Fruit fly (Drosophila melanogaster) whole organism, embryonic: Measurements from ENCODE around the gene CG15011.
A peak's percentile ranks its signal among the peaks of the same experiment; 100 is the strongest.

Source experiments
- Aef1 ChIP-seq: fragments of 200-800 bp; sonication (Bioruptor generic); IDR thresholded peaks from 3 replicates; pipeline ENCODE4 v1.3.6; 2022; ENCODE audit warnings: missing biosample characterization, missing genetic modification characterization
- Atf3 ChIP-seq: fragments of 200-800 bp; sonication (Bioruptor generic); optimal IDR thresholded peaks from 3 replicates; lab custom pipeline; 2016; ENCODE audit warnings: missing biosample characterization, missing genetic modification characterization
- Awh ChIP-seq: fragments of 200-800 bp; sonication (Bioruptor generic); IDR thresholded peaks from 2 replicates; pipeline ENCODE4, ENCODE4 v1.3.6; 2022; ENCODE audit warnings: missing biosample characterization, missing genetic modification characterization
- B-H1 ChIP-seq: fragments of 200-800 bp; sonication (Bioruptor generic); IDR thresholded peaks from 3 replicates; pipeline ENCODE4 v1.3.6; 2022; ENCODE audit warnings: missing biosample characterization, missing genetic modification characterization
- CG12071 ChIP-seq: fragments of 200-800 bp; sonication (Bioruptor generic); optimal IDR thresholded peaks from 3 replicates; lab custom pipeline; 2018; ENCODE audit warnings: missing biosample characterization, mild to moderate bottlenecking, missing genetic modification characterization
- CG12236 ChIP-seq: fragments of 200-800 bp; sonication (Bioruptor generic); optimal IDR thresholded peaks from 2 replicates; lab custom pipeline; 2016; ENCODE audit warnings: missing biosample characterization, missing genetic modification characterization
- CG13775 ChIP-seq: fragments of 200-800 bp; sonication (Bioruptor generic); optimal IDR thresholded peaks from 3 replicates; lab custom pipeline; 2017; ENCODE audit warnings: missing biosample characterization, mild to moderate bottlenecking, missing genetic modification characterization
- CG15269 ChIP-seq: fragments of 200-800 bp; sonication (Bioruptor generic); optimal IDR thresholded peaks from 2 replicates; lab custom pipeline; 2018; ENCODE audit warnings: missing biosample characterization, mild to moderate bottlenecking, missing genetic modification characterization, moderate library complexity
- CG2712 ChIP-seq: fragments of 200-800 bp; optimal IDR thresholded peaks from 3 replicates; lab custom pipeline; 2019; ENCODE audit warnings: missing biosample characterization, mild to moderate bottlenecking, missing genetic modification characterization, moderate library complexity
- CG33213 ChIP-seq: fragments of 200-800 bp; sonication (Bioruptor generic); optimal IDR thresholded peaks from 3 replicates; lab custom pipeline; 2016; ENCODE audit warnings: missing biosample characterization, missing genetic modification characterization
- CG6791 ChIP-seq: fragments of 200-800 bp; sonication (Bioruptor generic); IDR thresholded peaks from 3 replicates; pipeline ENCODE4 v1.3.6; 2022; ENCODE audit warnings: missing biosample characterization, missing genetic modification characterization; ENCODE audit not compliant: partially characterized antibody
- CG9797 ChIP-seq: fragments of 200-800 bp; sonication (Bioruptor generic); optimal IDR thresholded peaks from 3 replicates; lab custom pipeline; 2018; ENCODE audit warnings: missing biosample characterization, mild to moderate bottlenecking, missing genetic modification characterization
- Camta ChIP-seq: fragments of 200-800 bp; sonication (Bioruptor generic); optimal IDR thresholded peaks from 2 replicates; lab custom pipeline; 2016; ENCODE audit warnings: missing biosample characterization, missing genetic modification characterization
- Chrac-16 ChIP-seq: fragments of 200-800 bp; sonication (Bioruptor generic); optimal IDR thresholded peaks from 3 replicates; lab custom pipeline; 2016; ENCODE audit warnings: missing biosample characterization, missing genetic modification characterization
- CkIIα-i1 ChIP-seq: fragments of 200-800 bp; sonication (Bioruptor generic); IDR thresholded peaks from 2 replicates; pipeline ENCODE4 v1.3.6; 2022; ENCODE audit warnings: missing biosample characterization, missing genetic modification characterization
- CoRest ChIP-seq: fragments of 200-800 bp; sonication (Bioruptor generic); optimal IDR thresholded peaks from 3 replicates; lab custom pipeline; 2018; ENCODE audit warnings: missing biosample characterization, mild to moderate bottlenecking, missing genetic modification characterization, moderate library complexity
- D ChIP-seq, 2 experiments: fragments of 200-800 bp in 1 of 2; fragments of >200 bp in 1 of 2; sonication (Bioruptor generic) in 1 of 2; optimal IDR thresholded peaks; 2 replicates in 1 of 2; 3 replicates in 1 of 2; lab custom pipeline; 2017; ENCODE audit warnings: mild to moderate bottlenecking in 1 of 2, missing biosample characterization in 1 of 2, missing genetic modification characterization in 1 of 2, missing genetic modification reagents in 1 of 2
- Fer1 ChIP-seq: fragments of 200-800 bp; sonication (Bioruptor generic); optimal IDR thresholded peaks from 2 replicates; lab custom pipeline; 2017; ENCODE audit warnings: missing biosample characterization, mild to moderate bottlenecking, missing genetic modification characterization
- Fer2 ChIP-seq: fragments of 200-800 bp; sonication (Bioruptor generic); optimal IDR thresholded peaks from 2 replicates; lab custom pipeline; 2018; ENCODE audit warnings: missing biosample characterization, mild to moderate bottlenecking, missing genetic modification characterization, moderate library complexity
- Gug ChIP-seq: fragments of 200-800 bp; sonication (Bioruptor generic); IDR thresholded peaks from 4 replicates; pipeline ENCODE4 v1.3.6; 2022; ENCODE audit warnings: missing biosample characterization, missing genetic modification characterization
- HHEX ChIP-seq: fragments of 200-800 bp; sonication (Bioruptor generic); optimal IDR thresholded peaks from 3 replicates; lab custom pipeline; 2017; ENCODE audit warnings: missing biosample characterization, mild to moderate bottlenecking, missing genetic modification characterization, missing genetic modification reagents
- HLHmδ ChIP-seq: fragments of 200-800 bp; sonication (Bioruptor generic); optimal IDR thresholded peaks from 2 replicates; lab custom pipeline; 2018; ENCODE audit warnings: missing biosample characterization, mild to moderate bottlenecking, missing genetic modification characterization, moderate library complexity
- Hr39 ChIP-seq: fragments of >200 bp; optimal IDR thresholded peaks from 2 replicates; lab custom pipeline; 2017
- Max ChIP-seq: fragments of 200-800 bp; sonication (Bioruptor generic); optimal IDR thresholded peaks from 2 replicates; lab custom pipeline; 2016; ENCODE audit warnings: missing biosample characterization, mild to moderate bottlenecking, missing genetic modification characterization
- NC2β ChIP-seq: fragments of 200-800 bp; sonication (Bioruptor generic); optimal IDR thresholded peaks from 2 replicates; lab custom pipeline; 2016; ENCODE audit warnings: missing biosample characterization, missing genetic modification characterization
- Opbp ChIP-seq: fragments of 200-800 bp; sonication (Bioruptor generic); IDR thresholded peaks from 3 replicates; pipeline ENCODE4 v1.3.6; 2022; ENCODE audit warnings: missing biosample characterization, missing genetic modification characterization; ENCODE audit not compliant: partially characterized antibody
- Optix ChIP-seq: fragments of 200-800 bp; sonication (Bioruptor generic); IDR thresholded peaks from 3 replicates; pipeline ENCODE4 v1.3.6; 2022; ENCODE audit warnings: missing biosample characterization, missing genetic modification characterization
- PHDP ChIP-seq: fragments of 200-800 bp; sonication (Bioruptor generic); optimal IDR thresholded peaks from 3 replicates; lab custom pipeline; 2018; ENCODE audit warnings: missing biosample characterization, mild to moderate bottlenecking, missing genetic modification characterization, moderate library complexity
- Rx ChIP-seq: fragments of 200-800 bp; sonication (Bioruptor generic); IDR thresholded peaks from 2 replicates; pipeline ENCODE4 v1.3.6; 2022; ENCODE audit warnings: missing biosample characterization, missing genetic modification characterization
- Scr ChIP-seq: fragments of 200-800 bp; sonication (Bioruptor generic); IDR thresholded peaks from 2 replicates; pipeline ENCODE4 v1.3.6; 2022; ENCODE audit warnings: missing biosample characterization, missing genetic modification characterization; ENCODE audit not compliant: partially characterized antibody
- Sin3A ChIP-seq: fragments of >200 bp; optimal IDR thresholded peaks from 2 replicates; lab custom pipeline; 2018
- Trl ChIP-seq, 3 experiments: fragments of >200 bp in 2 of 3; fragments of 200-800 bp in 1 of 3; sonication (Bioruptor generic) in 1 of 3; optimal IDR thresholded peaks; 2 replicates in 1 of 3; 3 replicates in 2 of 3; lab custom pipeline; 2016 to 2017; ENCODE audit warnings: missing biosample characterization in 1 of 3, missing genetic modification characterization in 1 of 3
- ase ChIP-seq: fragments of 200-800 bp; sonication (Bioruptor generic); IDR thresholded peaks from 3 replicates; pipeline ENCODE4 v1.3.6; 2022; ENCODE audit warnings: missing biosample characterization, missing genetic modification characterization
- br ChIP-seq: fragments of >200 bp; optimal IDR thresholded peaks from 2 replicates; lab custom pipeline; 2017
- caup ChIP-seq: fragments of 200-800 bp; sonication (Bioruptor generic); optimal IDR thresholded peaks from 3 replicates; lab custom pipeline; 2017; ENCODE audit warnings: missing biosample characterization, mild to moderate bottlenecking, missing genetic modification characterization, moderate library complexity; ENCODE audit not compliant: severe bottlenecking
- eyg ChIP-seq: fragments of 200-800 bp; sonication (Bioruptor generic); optimal IDR thresholded peaks from 3 replicates; lab custom pipeline; 2016; ENCODE audit warnings: missing biosample characterization, missing genetic modification characterization
- fd102C ChIP-seq: fragments of 200-800 bp; sonication (Bioruptor generic); optimal IDR thresholded peaks from 2 replicates; lab custom pipeline; 2018; ENCODE audit warnings: missing biosample characterization, mild to moderate bottlenecking, missing genetic modification characterization, moderate library complexity
- fd3F ChIP-seq: fragments of 200-800 bp; sonication (Bioruptor generic); optimal IDR thresholded peaks from 2 replicates; lab custom pipeline; 2018; ENCODE audit warnings: missing biosample characterization, mild to moderate bottlenecking, missing genetic modification characterization, moderate library complexity
- gro ChIP-seq: fragments of 200-800 bp; sonication (Bioruptor generic); optimal IDR thresholded peaks from 2 replicates; lab custom pipeline; 2016; ENCODE audit warnings: missing biosample characterization, missing genetic modification characterization
- ham ChIP-seq: fragments of 200-800 bp; sonication (Bioruptor generic); IDR thresholded peaks from 2 replicates; pipeline ENCODE4 v1.3.6; 2022; ENCODE audit warnings: missing biosample characterization, missing genetic modification characterization
- jumu ChIP-seq: fragments of 200-800 bp; sonication (Bioruptor generic); optimal IDR thresholded peaks from 3 replicates; lab custom pipeline; 2016; ENCODE audit warnings: missing biosample characterization, missing genetic modification characterization
- knrl ChIP-seq: fragments of 200-800 bp; sonication (Bioruptor generic); IDR thresholded peaks from 3 replicates; pipeline ENCODE4 v1.3.6; 2022; ENCODE audit warnings: missing biosample characterization, missing genetic modification characterization; ENCODE audit not compliant: partially characterized antibody
- nerfin-1 ChIP-seq: fragments of 200-800 bp; sonication (Bioruptor generic); optimal IDR thresholded peaks from 3 replicates; lab custom pipeline; 2019; ENCODE audit warnings: missing biosample characterization, mild to moderate bottlenecking, missing genetic modification characterization, moderate library complexity
- nom ChIP-seq: fragments of 200-800 bp; sonication (Bioruptor generic); optimal IDR thresholded peaks from 2 replicates; lab custom pipeline; 2017; ENCODE audit warnings: missing biosample characterization, missing genetic modification characterization, mild to moderate bottlenecking, moderate library complexity, missing genetic modification reagents
- p53 ChIP-seq: fragments of 200-800 bp; sonication (Bioruptor generic); optimal IDR thresholded peaks from 2 replicates; lab custom pipeline; 2016; ENCODE audit warnings: missing biosample characterization, missing genetic modification characterization
- pb ChIP-seq: fragments of 200-800 bp; sonication (Bioruptor generic); optimal IDR thresholded peaks from 3 replicates; lab custom pipeline; 2016; ENCODE audit warnings: missing biosample characterization, missing genetic modification characterization
- sens ChIP-seq: fragments of 200-800 bp; sonication (Bioruptor generic); peaks from one replicate; lab custom pipeline; 2016; ENCODE audit warnings: missing biosample characterization, missing genetic modification characterization
- sob ChIP-seq: fragments of 200-800 bp; sonication (Bioruptor generic); IDR thresholded peaks from 2 replicates; pipeline ENCODE4 v1.3.6; 2022; ENCODE audit warnings: missing biosample characterization, missing genetic modification characterization
- sug ChIP-seq: fragments of 200-800 bp; optimal IDR thresholded peaks from 2 replicates; lab custom pipeline; 2019; ENCODE audit warnings: missing biosample characterization, mild to moderate bottlenecking, missing genetic modification characterization, moderate library complexity
- zfh1 ChIP-seq: fragments of 200-800 bp; sonication (Bioruptor generic); IDR thresholded peaks from 3 replicates; pipeline ENCODE4 v1.3.6; 2022; ENCODE audit warnings: missing biosample characterization, missing genetic modification characterization

CG15011 gene

dm6 chr3L:4263502-4263901, 4.5 kb upstream of the CG15011 start, which contains the start of gene CG1273 (continued):
- no peak for TF ChIP-seq Max (GFP tag; lab: Kevin White, UChicago)
- TF ChIP-seq CG12236 (GFP tag; lab: Kevin White, UChicago), result no peak
- TF ChIP-seq knrl (GFP tag; lab: Robert Waterston, UW), result peak; percentile 23; the same call in 1 of the 3 replicates
- TF ChIP-seq sug (tag; lab: Kevin White, UChicago), result peak; percentile 16
- TF ChIP-seq sens (GFP tag; lab: Kevin White, UChicago), result peak; percentile 67
- TF ChIP-seq Opbp (GFP tag; lab: Robert Waterston, UW), result 0 out of 3 replicates have a peak, but pooled peaks have one; percentile 36
- TF ChIP-seq Trl (optimal IDR thresholded peaks at IDR 0.05; lab: Kevin White, UChicago), result peak in 1 of 2 experiments; percentile 64
- TF ChIP-seq Trl (GFP tag; optimal IDR thresholded peaks at IDR 0.05; lab: Kevin White, UChicago), result no peak
- no peak for TF ChIP-seq Awh (GFP tag; lab: Robert Waterston, UW)

dm6 chr3L:4262384-4262783, 3.4 kb upstream of the CG15011 start, which contains the start of the genes CG11586 and VhaM9.7-a:
Gene CG11586 (minus strand): TSS chr3L:4262470.
Gene VhaM9.7-a (plus strand): TSS chr3L:4262705.
- no peak for TF ChIP-seq fd3F
- no peak; the same call in 2 of the 3 replicates for TF ChIP-seq Aef1 (GFP tag; lab: Robert Waterston, UW)
- TF ChIP-seq CG13775, result peak; percentile 49
- TF ChIP-seq Fer2 (tag; lab: Kevin White, UChicago), result no peak
- no peak for TF ChIP-seq CG33213 (GFP tag; lab: Kevin White, UChicago)
- no peak for TF ChIP-seq Rx
- TF ChIP-seq CG15269 (tag; lab: Kevin White, UChicago), result no peak
- TF ChIP-seq gro (GFP tag; lab: Kevin White, UChicago), result no peak
- TF ChIP-seq D (optimal IDR thresholded peaks at IDR 0.05; lab: Kevin White, UChicago), result no peak
- no peak for TF ChIP-seq D (GFP tag; optimal IDR thresholded peaks at IDR 0.05; lab: Kevin White, UChicago)
- TF ChIP-seq Hr39 (lab: Kevin White, UChicago), result no peak
- no peak for TF ChIP-seq CG9797 (GFP tag; lab: Kevin White, UChicago)
- TF ChIP-seq ase, result no peak
- TF ChIP-seq CoRest (tag; lab: Kevin White, UChicago), result peak; percentile 36
- no peak for TF ChIP-seq CkIIα-i1
- no peak for TF ChIP-seq NC2β
- TF ChIP-seq ham (GFP tag; lab: Robert Waterston, UW), result no peak
- peak; percentile 19 for TF ChIP-seq Sin3A
- no peak for TF ChIP-seq CG6791 (GFP tag; lab: Robert Waterston, UW)
- no peak for TF ChIP-seq sob (GFP tag; lab: Robert Waterston, UW)
- TF ChIP-seq jumu, result no peak
- peak; percentile 20; the same call in 1 of the 3 replicates for TF ChIP-seq zfh1 (GFP tag; lab: Robert Waterston, UW)
- TF ChIP-seq CG2712 (tag; lab: Kevin White, UChicago), result peak; percentile 40
- peak; percentile 71 for TF ChIP-seq Scr (GFP tag; lab: Robert Waterston, UW)
- no peak for TF ChIP-seq HLHmδ (GFP tag; lab: Kevin White, UChicago)
- no peak for TF ChIP-seq eyg
- TF ChIP-seq caup (GFP tag; lab: Kevin White, UChicago), result no peak
- no peak for TF ChIP-seq Atf3
- no peak for TF ChIP-seq nom (GFP tag; lab: Kevin White, UChicago)
- no peak for TF ChIP-seq CG12071
- TF ChIP-seq nerfin-1 (tag; lab: Kevin White, UChicago), result no peak
- peak; percentile 15 for TF ChIP-seq PHDP (tag; lab: Kevin White, UChicago)
- no peak for TF ChIP-seq br (lab: Kevin White, UChicago)
- peak; percentile 2 for TF ChIP-seq Chrac-16
- no peak for TF ChIP-seq HHEX
- TF ChIP-seq Camta (GFP tag; lab: Kevin White, UChicago), result no peak
- TF ChIP-seq pb (GFP tag; lab: Kevin White, UChicago), result no peak
- no peak for TF ChIP-seq Optix (GFP tag; lab: Robert Waterston, UW)
- TF ChIP-seq Fer1 (GFP tag; lab: Kevin White, UChicago), result peak; percentile 10
- no peak for TF ChIP-seq Gug
- TF ChIP-seq fd102C (GFP tag; lab: Kevin White, UChicago), result no peak
- TF ChIP-seq B-H1 (GFP tag; lab: Robert Waterston, UW), result no peak
- TF ChIP-seq p53 (GFP tag; lab: Kevin White, UChicago), result no peak
